Worm (Caenorhabditis elegans) whole organism, L1 larva: ENCODE data around the gene lat-2.

Experiments
- C16A3.4 ChIP-seq: fragments of 150-350 bp; optimal IDR thresholded peaks from 2 replicates; lab custom pipeline; 2014; ENCODE audit warnings: missing biosample characterization, missing genetic modification characterization
- snpc-4 ChIP-seq: fragments of 150-350 bp; optimal IDR thresholded peaks from 2 replicates; lab custom pipeline; 2014; ENCODE audit warnings: missing biosample characterization, missing genetic modification characterization
- unc-30 ChIP-seq: sonication (generic microtip); optimal IDR thresholded peaks from 2 replicates; lab custom pipeline; 2017; ENCODE audit warnings: missing biosample characterization, missing genetic modification characterization
- unc-62 ChIP-seq: fragments of 150-350 bp; optimal IDR thresholded peaks from 2 replicates; lab custom pipeline; 2014; ENCODE audit warnings: missing biosample characterization, missing genetic modification reagents, missing genetic modification characterization

ce11 chrII:4337731-4338130 is 21.1 kb upstream of the lat-2 start:
- TF ChIP-seq unc-62 (GFP tag; lab: Kevin White, UChicago) (no peak), snpc-4 (tag; lab: Kevin White, UChicago) (no peak), unc-30 (tag; lab: Kevin White, UChicago) (no peak), C16A3.4 (tag; lab: Kevin White, UChicago) (no peak)
